Fruit fly (Drosophila melanogaster): ENCODE results near the gene CG32263.
A peak's percentile ranks its signal among the peaks of the same experiment; 100 is the strongest.

Gene CG32263

DNA sequence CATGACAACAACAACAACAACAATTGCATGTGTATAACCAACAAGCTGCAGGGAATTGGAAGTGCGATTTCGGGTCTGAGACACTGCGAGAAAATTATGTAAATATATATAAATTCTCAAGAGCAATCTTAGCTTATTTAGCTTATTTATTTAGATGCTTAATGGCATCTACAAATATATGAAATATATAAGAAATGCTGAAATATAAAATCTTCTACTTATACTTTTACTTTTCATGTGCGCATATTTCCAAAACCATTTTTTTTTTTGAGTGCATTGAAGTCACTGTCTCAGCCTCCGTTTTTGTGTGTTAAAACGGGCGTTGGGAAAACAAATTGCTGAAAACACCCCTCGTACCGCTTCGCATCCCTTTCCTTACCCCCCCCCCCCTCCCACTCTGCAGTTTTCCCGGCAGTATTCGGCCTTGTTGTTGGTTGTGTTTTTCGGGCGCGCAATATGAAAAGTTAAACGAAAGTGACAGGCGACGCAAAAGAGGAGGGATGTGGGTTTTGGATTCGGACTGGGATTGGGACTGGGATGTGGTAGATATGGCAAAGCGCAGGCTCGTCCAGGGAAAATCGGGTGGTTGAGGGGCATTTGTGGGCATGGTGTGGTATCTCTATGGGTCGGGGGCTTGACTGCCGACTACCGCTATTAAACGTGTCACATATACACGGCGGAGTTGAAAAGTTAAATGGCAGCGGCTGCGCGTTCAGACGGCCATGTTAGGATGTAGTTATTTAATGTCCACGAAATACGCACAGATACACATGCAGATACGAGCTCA lies 44.5 kb upstream of the CG32263 start (continued):
- peak; percentile 52 for TF ChIP-seq CG17385 (GFP tag; optimal IDR thresholded peaks at IDR 0.05)
- TF ChIP-seq Nf-YA (GFP tag; IDR thresholded peaks at IDR 0.05) = peak; percentile 40; the same call in 1 of the 2 replicates
- TF ChIP-seq ato (GFP tag; IDR thresholded peaks at IDR 0.05; ENCODE audit: partially characterized antibody) = no peak
- TF ChIP-seq pum (GFP tag; optimal IDR thresholded peaks at IDR 0.05) = no peak
- peak; percentile 28 for TF ChIP-seq Hsf (GFP tag; optimal IDR thresholded peaks at IDR 0.05)
- peak; percentile 43 for TF ChIP-seq CG3407 (GFP tag; optimal IDR thresholded peaks at IDR 0.05)
- no peak for TF ChIP-seq CG8478 (optimal IDR thresholded peaks at IDR 0.05)
- no peak for TF ChIP-seq CG7963 (GFP tag; IDR thresholded peaks at IDR 0.05; ENCODE audit: partially characterized antibody)
- no peak for TF ChIP-seq CG15514 (GFP tag; optimal IDR thresholded peaks at IDR 0.05)
- TF ChIP-seq Dp (GFP tag; optimal IDR thresholded peaks at IDR 0.05) = no peak
- TF ChIP-seq ranshi (GFP tag; IDR thresholded peaks at IDR 0.05) = peak; percentile 51; the same call in 1 of the 2 replicates
- 0 out of 2 replicates have a peak, but pooled peaks have one; percentile 8 for TF ChIP-seq ssp (GFP tag; IDR thresholded peaks at IDR 0.05)
- TF ChIP-seq D19B (GFP tag; optimal IDR thresholded peaks at IDR 0.05) = no peak
- no peak for TF ChIP-seq knrl (GFP tag; IDR thresholded peaks at IDR 0.05; ENCODE audit: partially characterized antibody)
- TF ChIP-seq CG6272 (GFP tag; IDR thresholded peaks at IDR 0.05) = no peak
- TF ChIP-seq schlank (tag; optimal IDR thresholded peaks at IDR 0.05) = no peak
- peak; percentile 44 for TF ChIP-seq abd-A (tag; optimal IDR thresholded peaks at IDR 0.05)
- no peak for TF ChIP-seq sima (GFP tag; optimal IDR thresholded peaks at IDR 0.05)
- 0 out of 3 replicates have a peak, but pooled peaks have one; percentile 25 for TF ChIP-seq otp (GFP tag; IDR thresholded peaks at IDR 0.05)
- TF ChIP-seq bab2 (GFP tag; optimal IDR thresholded peaks at IDR 0.05) = no peak
- TF ChIP-seq CG43689 (GFP tag; IDR thresholded peaks at IDR 0.05) = no peak
- TF ChIP-seq ATbp (GFP tag; optimal IDR thresholded peaks at IDR 0.05) = peak; percentile 45
- TF ChIP-seq CG16813 (GFP tag; IDR thresholded peaks at IDR 0.05; ENCODE audit: partially characterized antibody) = no peak
- TF ChIP-seq lola (GFP tag; optimal IDR thresholded peaks at IDR 0.05) = peak in 1 of 3 experiments; percentile 84
- TF ChIP-seq wek (GFP tag; optimal IDR thresholded peaks at IDR 0.05) = no peak
- TF ChIP-seq Drgx (GFP tag; IDR thresholded peaks at IDR 0.05) = no peak
- no peak for TF ChIP-seq hth (optimal IDR thresholded peaks at IDR 0.05)
- no peak for TF ChIP-seq Trl (optimal IDR thresholded peaks at IDR 0.05)
- no peak for TF ChIP-seq Trl (GFP tag; optimal IDR thresholded peaks at IDR 0.05)
- TF ChIP-seq CG2678 (tag; optimal IDR thresholded peaks at IDR 0.05) = peak; percentile 53
- TF ChIP-seq slp2 (GFP tag; optimal IDR thresholded peaks at IDR 0.05) = no peak
- no peak for TF ChIP-seq B-H2 (GFP tag; optimal IDR thresholded peaks at IDR 0.05)
- no peak for TF ChIP-seq aop (GFP tag; IDR thresholded peaks at IDR 0.05)
- no peak for TF ChIP-seq CG12071 (GFP tag; optimal IDR thresholded peaks at IDR 0.05)
- no peak for TF ChIP-seq Mes4 (GFP tag; optimal IDR thresholded peaks at IDR 0.05)
- no peak for TF ChIP-seq CG8359 (GFP tag; optimal IDR thresholded peaks at IDR 0.05; ENCODE audit: borderline replicate concordance)
- peak; percentile 4 for TF ChIP-seq lilli (GFP tag; optimal IDR thresholded peaks at IDR 0.05)
- peak; percentile 10 for TF ChIP-seq CG10462 (GFP tag; optimal IDR thresholded peaks at IDR 0.05)
- no peak for TF ChIP-seq CG1792 (GFP tag; optimal IDR thresholded peaks at IDR 0.05)
- no peak for TF ChIP-seq CG1832 (GFP tag; optimal IDR thresholded peaks at IDR 0.05)
- no peak for TF ChIP-seq btn (GFP tag; optimal IDR thresholded peaks at IDR 0.05)
- no peak for TF ChIP-seq Dll (GFP tag; IDR thresholded peaks at IDR 0.05; ENCODE audit: partially characterized antibody)
- peak; percentile 21 for TF ChIP-seq CG18619 (GFP tag; optimal IDR thresholded peaks at IDR 0.05)
- no peak for TF ChIP-seq Vsx1 (GFP tag; optimal IDR thresholded peaks at IDR 0.05)
- TF ChIP-seq CG10565 (GFP tag; optimal IDR thresholded peaks at IDR 0.05) = no peak
- TF ChIP-seq Ets65A (GFP tag) = peak; percentile 79
- no peak for TF ChIP-seq mirr (GFP tag; optimal IDR thresholded peaks at IDR 0.05)
- TF ChIP-seq Oli (tag; optimal IDR thresholded peaks at IDR 0.05) = peak; percentile 69
- TF ChIP-seq emc (GFP tag; optimal IDR thresholded peaks at IDR 0.05) = no peak
- TF ChIP-seq crc (GFP tag; optimal IDR thresholded peaks at IDR 0.05) = no peak

Data from whole organism, embryonic.